Worm (Caenorhabditis elegans) whole organism, late embryonic: ENCODE measurements around the gene Y116A8C.3.

Experiments
- C08G9.2 ChIP-seq: sonication (generic microtip); optimal IDR thresholded peaks from 2 replicates; lab custom pipeline; 2016; ENCODE audit warnings: mild to moderate bottlenecking, missing genetic modification characterization, moderate library complexity, missing compliant biosample characterization
- K02D7.2 ChIP-seq: sonication (generic microtip); optimal IDR thresholded peaks from 2 replicates; lab custom pipeline; 2017; ENCODE audit warnings: mild to moderate bottlenecking, missing genetic modification characterization, missing compliant biosample characterization
- T23F11.4 ChIP-seq: fragments of 200-800 bp; sonication (Bioruptor generic); optimal IDR thresholded peaks from 2 replicates; lab custom pipeline; 2018; ENCODE audit warnings: mild to moderate bottlenecking, missing genetic modification characterization, missing compliant biosample characterization
- Y22D7AL.16 ChIP-seq: sonication (generic microtip); optimal IDR thresholded peaks from 2 replicates; lab custom pipeline; 2016; ENCODE audit warnings: missing genetic modification characterization, missing compliant biosample characterization
- ama-1 ChIP-seq: fragments of 150-350 bp; optimal IDR thresholded peaks from 2 replicates; lab custom pipeline; 2014
- ceh-14 ChIP-seq: sonication (generic microtip); optimal IDR thresholded peaks from 2 replicates; lab custom pipeline; 2016; ENCODE audit warnings: missing genotype, missing genetic modification characterization, missing compliant biosample characterization
- ceh-18 ChIP-seq: sonication (generic microtip); optimal IDR thresholded peaks from 2 replicates; lab custom pipeline; 2016; ENCODE audit warnings: missing genetic modification characterization, missing compliant biosample characterization
- ceh-19 ChIP-seq: fragments of 200-800 bp; sonication (Bioruptor generic); optimal IDR thresholded peaks from 2 replicates; lab custom pipeline; 2018; ENCODE audit warnings: mild to moderate bottlenecking, missing genetic modification characterization, missing compliant biosample characterization
- ceh-22 ChIP-seq: sonication (generic microtip); optimal IDR thresholded peaks from 2 replicates; lab custom pipeline; 2017; ENCODE audit warnings: missing biosample characterization, missing genetic modification characterization
- ceh-24 ChIP-seq: sonication (generic microtip); optimal IDR thresholded peaks from 2 replicates; lab custom pipeline; 2016; ENCODE audit warnings: mild to moderate bottlenecking, missing genetic modification characterization, missing compliant biosample characterization
- ceh-31 ChIP-seq: sonication (generic microtip); optimal IDR thresholded peaks from 2 replicates; lab custom pipeline; 2016; ENCODE audit warnings: missing genetic modification characterization, missing compliant biosample characterization
- ceh-45 ChIP-seq: fragments of 200-800 bp; sonication (Bioruptor generic); IDR thresholded peaks from 2 replicates; pipeline ENCODE4 v1.3.6; 2022; ENCODE audit warnings: missing genetic modification reagents, missing genetic modification characterization, missing compliant biosample characterization
- ceh-48 ChIP-seq: sonication (generic microtip); optimal IDR thresholded peaks from 2 replicates; lab custom pipeline; 2016; ENCODE audit warnings: missing genetic modification characterization, inconsistent platforms, missing compliant biosample characterization
- ceh-6 ChIP-seq: fragments of 200-800 bp; sonication (Bioruptor generic); optimal IDR thresholded peaks from 2 replicates; lab custom pipeline; 2018; ENCODE audit warnings: mild to moderate bottlenecking, missing genetic modification characterization, missing compliant biosample characterization
- che-1 ChIP-seq: sonication (generic microtip); optimal IDR thresholded peaks from 2 replicates; lab custom pipeline; 2016; ENCODE audit warnings: mild to moderate bottlenecking, missing genetic modification characterization, missing compliant biosample characterization
- dve-1 ChIP-seq: sonication (generic microtip); optimal IDR thresholded peaks from 2 replicates; lab custom pipeline; 2017; ENCODE audit warnings: antibody characterized with exemption, mild to moderate bottlenecking, missing genetic modification characterization, missing compliant biosample characterization
- elt-2 ChIP-seq: sonication (generic microtip); optimal IDR thresholded peaks from 2 replicates; lab custom pipeline; 2016; ENCODE audit warnings: missing genetic modification reagents, missing genetic modification characterization, missing compliant biosample characterization
- elt-4 ChIP-seq: sonication (generic microtip); optimal IDR thresholded peaks from 2 replicates; lab custom pipeline; 2016; ENCODE audit warnings: missing genetic modification characterization, missing compliant biosample characterization
- ets-4 ChIP-seq: sonication (generic microtip); optimal IDR thresholded peaks from 2 replicates; lab custom pipeline; 2016; ENCODE audit warnings: missing genetic modification characterization, missing compliant biosample characterization
- eyg-1 ChIP-seq: sonication (generic microtip); optimal IDR thresholded peaks from 2 replicates; lab custom pipeline; 2016; ENCODE audit warnings: missing genotype, missing genetic modification characterization, missing compliant biosample characterization
- fax-1 ChIP-seq: sonication (generic microtip); optimal IDR thresholded peaks from 2 replicates; lab custom pipeline; 2016; ENCODE audit warnings: missing genotype, missing genetic modification characterization, missing compliant biosample characterization
- fkh-10 ChIP-seq: fragments of 150-350 bp; optimal IDR thresholded peaks from 2 replicates; lab custom pipeline; 2014; ENCODE audit warnings: missing biosample characterization, missing genetic modification reagents, missing genetic modification characterization
- fkh-6 ChIP-seq: sonication (generic microtip); optimal IDR thresholded peaks from 2 replicates; lab custom pipeline; 2016; ENCODE audit warnings: missing genetic modification characterization, missing compliant biosample characterization
- gmeb-2 ChIP-seq: sonication (generic microtip); optimal IDR thresholded peaks from 2 replicates; lab custom pipeline; 2016; ENCODE audit warnings: missing genetic modification characterization, inconsistent platforms, missing compliant biosample characterization
- hlh-13 ChIP-seq: fragments of 200-800 bp; sonication (Bioruptor generic); optimal IDR thresholded peaks from 2 replicates; lab custom pipeline; 2018; ENCODE audit warnings: mild to moderate bottlenecking, missing genetic modification characterization, missing compliant biosample characterization
- hlh-30 ChIP-seq: sonication (generic microtip); optimal IDR thresholded peaks from 2 replicates; lab custom pipeline; 2017; ENCODE audit warnings: antibody characterized with exemption, missing genetic modification characterization, missing compliant biosample characterization; ENCODE audit not compliant: insufficient read depth
- hlh-8 ChIP-seq: sonication (generic microtip); optimal IDR thresholded peaks from 2 replicates; lab custom pipeline; 2016; ENCODE audit warnings: missing genotype, missing genetic modification characterization, missing compliant biosample characterization
- lim-6 ChIP-seq: sonication (generic microtip); optimal IDR thresholded peaks from 2 replicates; lab custom pipeline; 2016; ENCODE audit warnings: missing genetic modification characterization, missing compliant biosample characterization
- lin-11 ChIP-seq: fragments of 200-800 bp; sonication (Bioruptor generic); optimal IDR thresholded peaks from 2 replicates; lab custom pipeline; 2018; ENCODE audit warnings: mild to moderate bottlenecking, missing genetic modification characterization, missing compliant biosample characterization
- mec-3 ChIP-seq: sonication (generic microtip); optimal IDR thresholded peaks from 2 replicates; lab custom pipeline; 2016; ENCODE audit warnings: borderline replicate concordance, missing genetic modification characterization, missing compliant biosample characterization
- nfya-1 ChIP-seq: sonication (generic microtip); optimal IDR thresholded peaks from 2 replicates; lab custom pipeline; 2017; ENCODE audit warnings: missing genetic modification characterization, mild to moderate bottlenecking, missing compliant biosample characterization, antibody characterized with exemption, moderate library complexity
- nhr-232 ChIP-seq: sonication (generic microtip); optimal IDR thresholded peaks from 2 replicates; lab custom pipeline; 2016; ENCODE audit warnings: missing genetic modification characterization, missing compliant biosample characterization
- pag-3 ChIP-seq: sonication (generic microtip); optimal IDR thresholded peaks from 2 replicates; lab custom pipeline; 2016; ENCODE audit warnings: missing compliant biosample characterization, missing genetic modification characterization, borderline replicate concordance
- pat-9 ChIP-seq: fragments of 200-800 bp; sonication (Bioruptor generic); optimal IDR thresholded peaks from 2 replicates; lab custom pipeline; 2018; ENCODE audit warnings: mild to moderate bottlenecking, missing genetic modification characterization, moderate library complexity, missing compliant biosample characterization
- pax-1 ChIP-seq: fragments of 150-350 bp; optimal IDR thresholded peaks from 2 replicates; lab custom pipeline; 2014; ENCODE audit warnings: missing biosample characterization, missing genetic modification characterization
- pha-2 ChIP-seq: sonication (generic microtip); optimal IDR thresholded peaks from 2 replicates; lab custom pipeline; 2017; ENCODE audit warnings: mild to moderate bottlenecking, missing genetic modification characterization, missing compliant biosample characterization
- pha-4 ChIP-seq: fragments of 150-350 bp; optimal IDR thresholded peaks from 2 replicates; lab custom pipeline; 2018; ENCODE audit warnings: missing biosample characterization, missing genetic modification reagents, missing genetic modification characterization
- pqm-1 ChIP-seq: sonication (generic microtip); optimal IDR thresholded peaks from 2 replicates; lab custom pipeline; 2016; ENCODE audit warnings: missing genetic modification characterization, missing compliant biosample characterization
- pros-1 ChIP-seq: fragments of 150-350 bp; optimal IDR thresholded peaks from 2 replicates; lab custom pipeline; 2014; ENCODE audit warnings: missing biosample characterization, missing genetic modification reagents, missing genetic modification characterization
- ref-2 ChIP-seq: sonication (generic microtip); optimal IDR thresholded peaks from 2 replicates; lab custom pipeline; 2016; ENCODE audit warnings: missing genetic modification characterization, missing compliant biosample characterization
- rnt-1 ChIP-seq: sonication (generic microtip); optimal IDR thresholded peaks from 2 replicates; lab custom pipeline; 2016; ENCODE audit warnings: missing genetic modification characterization, missing compliant biosample characterization
- sdc-2 ChIP-seq: sonication (generic microtip); optimal IDR thresholded peaks from 2 replicates; lab custom pipeline; 2016; ENCODE audit warnings: missing genotype, missing genetic modification characterization, missing compliant biosample characterization
- sox-2 ChIP-seq: fragments of 200-800 bp; sonication (Bioruptor generic); IDR thresholded peaks from 2 replicates; pipeline ENCODE4 v1.3.6; 2022; ENCODE audit warnings: missing genetic modification reagents, missing genetic modification characterization, missing compliant biosample characterization
- sox-4 ChIP-seq: sonication (generic microtip); optimal IDR thresholded peaks from 2 replicates; lab custom pipeline; 2017; ENCODE audit warnings: mild to moderate bottlenecking, missing genetic modification characterization, inconsistent platforms, missing compliant biosample characterization
- syd-9 ChIP-seq: sonication (generic microtip); optimal IDR thresholded peaks from 2 replicates; lab custom pipeline; 2016; ENCODE audit warnings: mild to moderate bottlenecking, missing genetic modification characterization, moderate library complexity, missing compliant biosample characterization
- tbx-2 ChIP-seq: sonication (generic microtip); optimal IDR thresholded peaks from 2 replicates; lab custom pipeline; 2016; ENCODE audit warnings: missing genetic modification characterization, missing compliant biosample characterization
- tbx-7 ChIP-seq: sonication (generic microtip); optimal IDR thresholded peaks from 2 replicates; lab custom pipeline; 2016; ENCODE audit warnings: missing genotype, missing genetic modification characterization, missing compliant biosample characterization
- unc-3 ChIP-seq, 2 experiments: fragments of 200-800 bp in 1 of 2; sonication (Bioruptor generic) in 1 of 2; sonication (generic microtip) in 1 of 2; conservative IDR thresholded peaks in 1 of 2; optimal IDR thresholded peaks in 1 of 2; 2 replicates each; pipeline versions ENCODE4 v1.3.6 to Lab custom; 2016 to 2022; ENCODE audit warnings: missing compliant biosample characterization in 2 of 2, missing genetic modification characterization in 2 of 2, missing genetic modification reagents in 1 of 2
- unc-42 ChIP-seq: sonication (generic microtip); optimal IDR thresholded peaks from 2 replicates; lab custom pipeline; 2016; ENCODE audit warnings: missing genotype, missing genetic modification characterization, missing compliant biosample characterization
- unc-55 ChIP-seq: sonication (generic microtip); optimal IDR thresholded peaks from 2 replicates; lab custom pipeline; 2017; ENCODE audit warnings: missing biosample characterization, missing genetic modification reagents, missing genetic modification characterization
- unc-86 ChIP-seq: sonication (generic microtip); optimal IDR thresholded peaks from 2 replicates; lab custom pipeline; 2016; ENCODE audit warnings: missing genetic modification characterization, missing compliant biosample characterization
- zip-5 ChIP-seq: sonication (generic microtip); optimal IDR thresholded peaks from 2 replicates; lab custom pipeline; 2016; ENCODE audit warnings: missing genetic modification characterization, missing compliant biosample characterization
- ztf-16 ChIP-seq: sonication (generic microtip); optimal IDR thresholded peaks from 2 replicates; lab custom pipeline; 2017; ENCODE audit warnings: missing genetic modification characterization, missing compliant biosample characterization

Gene Y116A8C.3

ce11 chrIV:16946746-16947145, 30.9 kb downstream of the Y116A8C.3 start, which contains the start of the genes Y116A8C.9 and arf-6:
Gene Y116A8C.9, minus strand, starts transcription at chrIV:16946800.
Gene arf-6, plus strand, starts transcription at chrIV:16947120.
- TF ChIP-seq ztf-16 (tag; lab: Kevin White, UChicago), result peak; percentile 54
- peak; percentile 24 for TF ChIP-seq rnt-1 (tag; lab: Kevin White, UChicago)
- peak; percentile 29 for TF ChIP-seq che-1 (tag; lab: Kevin White, UChicago)
- TF ChIP-seq K02D7.2, result peak; percentile 54
- TF ChIP-seq fkh-10 (GFP tag; lab: Kevin White, UChicago), result no peak
- no peak for TF ChIP-seq ceh-18 (tag; lab: Kevin White, UChicago)
- peak; percentile 69 for TF ChIP-seq unc-86 (tag; lab: Kevin White, UChicago)
- no peak for TF ChIP-seq pag-3
- no peak for TF ChIP-seq eyg-1
- TF ChIP-seq elt-4 (tag; lab: Kevin White, UChicago), result no peak
- peak; percentile 22 for TF ChIP-seq C08G9.2 (tag; lab: Kevin White, UChicago)
- TF ChIP-seq pha-4, result no peak
- peak; percentile 75 for TF ChIP-seq elt-2 (tag; lab: Kevin White, UChicago)
- peak; percentile 92 for TF ChIP-seq ceh-48 (tag; lab: Kevin White, UChicago)
- TF ChIP-seq dve-1 (tag; lab: Kevin White, UChicago), result no peak
- TF ChIP-seq ama-1 (lab: Kevin White, UChicago), result no peak
- peak; percentile 45 for TF ChIP-seq Y22D7AL.16
- peak; percentile 61 for TF ChIP-seq ceh-31
- peak; percentile 44 for TF ChIP-seq fax-1 (tag; lab: Kevin White, UChicago)
- TF ChIP-seq ceh-22 (tag; lab: Kevin White, UChicago), result no peak
- no peak for TF ChIP-seq ceh-45
- TF ChIP-seq ceh-24, result no peak
- TF ChIP-seq pax-1, result no peak
- TF ChIP-seq pat-9, result peak; percentile 53
- TF ChIP-seq T23F11.4 (GFP tag; lab: Kevin White, UChicago), result peak; percentile 54
- TF ChIP-seq lim-6 (tag; lab: Kevin White, UChicago), result peak; percentile 41
- TF ChIP-seq hlh-30 (tag; lab: Kevin White, UChicago), result peak; percentile 48
- peak; percentile 55 for TF ChIP-seq nfya-1 (tag; lab: Kevin White, UChicago)
- TF ChIP-seq ceh-6 (GFP tag; lab: Kevin White, UChicago), result no peak
- TF ChIP-seq sox-2 (GFP tag; lab: Robert Waterston, UW), result no peak
- no peak for TF ChIP-seq mec-3
- peak; percentile 43 for TF ChIP-seq zip-5
- TF ChIP-seq tbx-2 (tag; lab: Kevin White, UChicago), result peak; percentile 42
- TF ChIP-seq unc-3 (GFP tag; conservative IDR thresholded peaks at IDR 0.05; lab: Robert Waterston, UW), result no peak
- TF ChIP-seq unc-3 (tag; optimal IDR thresholded peaks at IDR 0.05; lab: Kevin White, UChicago), result peak; percentile 53
- TF ChIP-seq sdc-2 (tag; lab: Kevin White, UChicago), result no peak
- TF ChIP-seq tbx-7, result peak; percentile 36
- TF ChIP-seq nhr-232, result no peak
- TF ChIP-seq pha-2, result no peak
- peak; percentile 18 for TF ChIP-seq syd-9 (tag; lab: Kevin White, UChicago)
- TF ChIP-seq ceh-19 (GFP tag; lab: Kevin White, UChicago), result peak; percentile 68
- no peak for TF ChIP-seq pros-1 (tag; lab: Kevin White, UChicago)
- no peak for TF ChIP-seq fkh-6 (tag; lab: Kevin White, UChicago)
- TF ChIP-seq unc-55 (GFP tag; lab: Kevin White, UChicago), result no peak
- no peak for TF ChIP-seq ets-4
- TF ChIP-seq hlh-13 (GFP tag; lab: Kevin White, UChicago), result peak; percentile 7
- peak; percentile 1 for TF ChIP-seq ref-2 (tag; lab: Kevin White, UChicago)
- TF ChIP-seq unc-42 (tag; lab: Kevin White, UChicago), result peak; percentile 58
- no peak for TF ChIP-seq lin-11
- TF ChIP-seq gmeb-2 (tag; lab: Kevin White, UChicago), result peak; percentile 56
- no peak for TF ChIP-seq pqm-1 (tag; lab: Kevin White, UChicago)
- TF ChIP-seq ceh-14, result peak; percentile 32
- TF ChIP-seq sox-4 (tag; lab: Kevin White, UChicago), result peak; percentile 68
- peak; percentile 22 for TF ChIP-seq hlh-8
